Fruit fly (Drosophila melanogaster) whole organism, prepupa: ENCODE results near the gene GNBP2.

ENCODE experiments used
- Blimp-1 ChIP-seq: fragments of 200-800 bp; sonication (Bioruptor generic); optimal IDR thresholded peaks from 3 replicates; lab custom pipeline; 2017; ENCODE audit warnings: missing biosample characterization, missing genetic modification characterization, mild to moderate bottlenecking, moderate library complexity, missing genetic modification reagents
- CG10631 ChIP-seq: fragments of 200-800 bp; sonication (Bioruptor generic); optimal IDR thresholded peaks from 2 replicates; lab custom pipeline; 2016; ENCODE audit warnings: missing biosample characterization, missing genetic modification characterization
- CG10669 ChIP-seq: fragments of 200-800 bp; sonication (Bioruptor generic); optimal IDR thresholded peaks from 3 replicates; lab custom pipeline; 2018; ENCODE audit warnings: missing biosample characterization, mild to moderate bottlenecking, missing genetic modification characterization, moderate library complexity
- CG11762 ChIP-seq: fragments of 200-800 bp; sonication (Bioruptor generic); optimal IDR thresholded peaks from 3 replicates; lab custom pipeline; 2016; ENCODE audit warnings: missing biosample characterization, missing genetic modification characterization; ENCODE audit not compliant: insufficient read depth
- CG11902 ChIP-seq: fragments of 200-800 bp; sonication (Bioruptor generic); optimal IDR thresholded peaks from 3 replicates; lab custom pipeline; 2016; ENCODE audit warnings: missing biosample characterization, missing genetic modification characterization
- CG15336 ChIP-seq: fragments of 200-800 bp; sonication (Bioruptor generic); IDR thresholded peaks from 2 replicates; pipeline ENCODE4 v1.3.6; 2022; ENCODE audit warnings: missing biosample characterization, missing genetic modification characterization
- CG1621 ChIP-seq: fragments of 200-800 bp; sonication (Bioruptor generic); optimal IDR thresholded peaks from 3 replicates; lab custom pipeline; 2018; ENCODE audit warnings: missing biosample characterization, mild to moderate bottlenecking, missing genetic modification characterization
- CG16779 ChIP-seq: fragments of 200-800 bp; sonication (Bioruptor generic); optimal IDR thresholded peaks from 3 replicates; lab custom pipeline; 2017; ENCODE audit warnings: missing biosample characterization, mild to moderate bottlenecking, missing genetic modification characterization
- CG3032 ChIP-seq: fragments of 200-800 bp; optimal IDR thresholded peaks from 2 replicates; lab custom pipeline; 2019; ENCODE audit warnings: missing biosample characterization, mild to moderate bottlenecking, missing genetic modification characterization, moderate library complexity
- CG31627 ChIP-seq: fragments of 200-800 bp; sonication (Bioruptor generic); optimal IDR thresholded peaks from 3 replicates; lab custom pipeline; 2016; ENCODE audit warnings: missing biosample characterization, missing genetic modification characterization
- CG32006 ChIP-seq: fragments of 200-800 bp; sonication (Bioruptor generic); optimal IDR thresholded peaks from 3 replicates; lab custom pipeline; 2017; ENCODE audit warnings: missing biosample characterization, mild to moderate bottlenecking, missing genetic modification characterization
- CG34406 ChIP-seq: fragments of 200-800 bp; sonication (Bioruptor generic); optimal IDR thresholded peaks from 3 replicates; lab custom pipeline; 2016; ENCODE audit warnings: missing biosample characterization, missing genetic modification characterization
- CG3919 ChIP-seq: fragments of 200-800 bp; sonication (Bioruptor generic); optimal IDR thresholded peaks from 3 replicates; lab custom pipeline; 2016; ENCODE audit warnings: missing biosample characterization, missing genetic modification characterization
- CG6163 ChIP-seq: fragments of 200-800 bp; sonication (Bioruptor generic); IDR thresholded peaks from 3 replicates; pipeline ENCODE4 v1.3.6; 2022; ENCODE audit warnings: missing biosample characterization, missing genetic modification characterization
- CG6276 ChIP-seq: fragments of 200-800 bp; sonication (Bioruptor generic); optimal IDR thresholded peaks from 2 replicates; lab custom pipeline; 2017; ENCODE audit warnings: missing biosample characterization, mild to moderate bottlenecking, missing genetic modification characterization
- CG6792 ChIP-seq: fragments of 200-800 bp; sonication (Bioruptor generic); optimal IDR thresholded peaks from 3 replicates; lab custom pipeline; 2016; ENCODE audit warnings: missing biosample characterization, missing genetic modification characterization
- CG6808 ChIP-seq: fragments of 200-800 bp; sonication (Bioruptor generic); optimal IDR thresholded peaks from 3 replicates; lab custom pipeline; 2017; ENCODE audit warnings: missing biosample characterization, missing genetic modification characterization, mild to moderate bottlenecking, moderate library complexity, missing genetic modification reagents
- CG6854 ChIP-seq: fragments of 200-800 bp; sonication (Bioruptor generic); optimal IDR thresholded peaks from 2 replicates; lab custom pipeline; 2017; ENCODE audit warnings: missing biosample characterization, mild to moderate bottlenecking, missing genetic modification characterization
- CG7368 ChIP-seq: fragments of 200-800 bp; sonication (Bioruptor generic); optimal IDR thresholded peaks from 3 replicates; lab custom pipeline; 2016; ENCODE audit warnings: missing biosample characterization, missing genetic modification characterization
- CG8119 ChIP-seq: fragments of 200-800 bp; sonication (Bioruptor generic); IDR thresholded peaks from 3 replicates; pipeline ENCODE4 v1.3.6; 2022; ENCODE audit warnings: missing biosample characterization, missing genetic modification characterization
- CG8319 ChIP-seq: fragments of 200-800 bp; sonication (Bioruptor generic); optimal IDR thresholded peaks from 3 replicates; lab custom pipeline; 2016; ENCODE audit warnings: missing biosample characterization, missing genetic modification characterization
- CG8632 ChIP-seq: fragments of 200-800 bp; sonication (Bioruptor generic); optimal IDR thresholded peaks from 3 replicates; lab custom pipeline; 2016; ENCODE audit warnings: missing biosample characterization, missing genetic modification characterization
- CG9139 ChIP-seq: fragments of 200-800 bp; sonication (Bioruptor generic); optimal IDR thresholded peaks from 3 replicates; lab custom pipeline; 2017; ENCODE audit warnings: missing biosample characterization, mild to moderate bottlenecking, missing genetic modification characterization
- Eip75B ChIP-seq: fragments of 200-800 bp; sonication (Bioruptor generic); optimal IDR thresholded peaks from 3 replicates; lab custom pipeline; 2016; ENCODE audit warnings: missing biosample characterization, missing genetic modification characterization
- Eip78C ChIP-seq: fragments of 200-800 bp; sonication (Bioruptor generic); peaks from one replicate; lab custom pipeline; 2016; ENCODE audit warnings: missing biosample characterization, missing genetic modification characterization
- Eip93F ChIP-seq: fragments of 200-800 bp; sonication (Bioruptor generic); optimal IDR thresholded peaks from 2 replicates; lab custom pipeline; 2016; ENCODE audit warnings: missing biosample characterization, mild to moderate bottlenecking, missing genetic modification characterization
- Ets21C ChIP-seq: fragments of 200-800 bp; sonication (Bioruptor generic); optimal IDR thresholded peaks from 3 replicates; lab custom pipeline; 2016; ENCODE audit warnings: missing biosample characterization, missing genetic modification characterization
- Ets96B ChIP-seq: fragments of 200-800 bp; optimal IDR thresholded peaks from 2 replicates; lab custom pipeline; 2019; ENCODE audit warnings: missing biosample characterization, mild to moderate bottlenecking, missing genetic modification characterization, moderate library complexity
- Gug ChIP-seq: fragments of 200-800 bp; sonication (Bioruptor generic); IDR thresholded peaks from 2 replicates; pipeline ENCODE4 v1.3.6; 2022; ENCODE audit warnings: missing biosample characterization, missing genetic modification characterization
- Hr38 ChIP-seq: sonication (Bioruptor generic); optimal IDR thresholded peaks from 2 replicates; lab custom pipeline; 2016; ENCODE audit warnings: missing biosample characterization, missing genetic modification characterization
- Hr39 ChIP-seq: fragments of 200-800 bp; sonication (Bioruptor generic); optimal IDR thresholded peaks from 2 replicates; lab custom pipeline; 2016; ENCODE audit warnings: missing biosample characterization, missing genetic modification characterization
- Hr4 ChIP-seq: fragments of 200-800 bp; sonication (Bioruptor generic); optimal IDR thresholded peaks from 3 replicates; lab custom pipeline; 2016; ENCODE audit warnings: missing biosample characterization, missing genetic modification characterization
- Lpt ChIP-seq: fragments of 200-800 bp; sonication (Bioruptor generic); optimal IDR thresholded peaks from 3 replicates; lab custom pipeline; 2016; ENCODE audit warnings: missing biosample characterization, missing genetic modification characterization
- Met ChIP-seq: fragments of 200-800 bp; sonication (Bioruptor generic); optimal IDR thresholded peaks from 3 replicates; lab custom pipeline; 2016; ENCODE audit warnings: missing biosample characterization, missing genetic modification characterization
- Sox15 ChIP-seq: fragments of 200-800 bp; sonication (Bioruptor generic); optimal IDR thresholded peaks from 3 replicates; lab custom pipeline; 2016; ENCODE audit warnings: missing biosample characterization, missing genetic modification characterization
- achi ChIP-seq: fragments of 200-800 bp; sonication (Bioruptor generic); optimal IDR thresholded peaks from 3 replicates; lab custom pipeline; 2016; ENCODE audit warnings: missing biosample characterization, missing genetic modification characterization
- acj6 ChIP-seq: fragments of 200-800 bp; sonication (Bioruptor generic); optimal IDR thresholded peaks from 3 replicates; lab custom pipeline; 2016; ENCODE audit warnings: missing biosample characterization, missing genetic modification characterization
- cyc ChIP-seq: fragments of 200-800 bp; sonication (Bioruptor generic); optimal IDR thresholded peaks from 3 replicates; lab custom pipeline; 2016; ENCODE audit warnings: missing biosample characterization, missing genetic modification characterization
- dac ChIP-seq: fragments of 200-800 bp; sonication (Bioruptor generic); optimal IDR thresholded peaks from 2 replicates; lab custom pipeline; 2017; ENCODE audit warnings: missing biosample characterization, mild to moderate bottlenecking, missing genetic modification characterization
- dsx ChIP-seq: fragments of 200-800 bp; optimal IDR thresholded peaks from 3 replicates; lab custom pipeline; 2019; ENCODE audit warnings: missing biosample characterization, mild to moderate bottlenecking, missing genetic modification characterization, moderate library complexity; ENCODE audit not compliant: poor library complexity, severe bottlenecking
- eg ChIP-seq: fragments of 200-800 bp; sonication (Bioruptor generic); IDR thresholded peaks from 3 replicates; pipeline ENCODE4 v1.3.6; 2022; ENCODE audit warnings: missing biosample characterization, missing genetic modification characterization
- esn ChIP-seq: fragments of 200-800 bp; sonication (Bioruptor generic); optimal IDR thresholded peaks from 2 replicates; lab custom pipeline; 2016; ENCODE audit warnings: missing biosample characterization, mild to moderate bottlenecking, missing genetic modification characterization, moderate library complexity
- fd59A ChIP-seq: fragments of 200-800 bp; sonication (Bioruptor generic); optimal IDR thresholded peaks from 2 replicates; lab custom pipeline; 2017; ENCODE audit warnings: missing biosample characterization, mild to moderate bottlenecking, missing genetic modification characterization, missing genetic modification reagents
- fd85E ChIP-seq: fragments of 200-800 bp; sonication (Bioruptor generic); optimal IDR thresholded peaks from 3 replicates; lab custom pipeline; 2016; ENCODE audit warnings: missing biosample characterization, missing genetic modification characterization
- fkh ChIP-seq: fragments of 200-800 bp; sonication (Bioruptor generic); optimal IDR thresholded peaks from 3 replicates; lab custom pipeline; 2017; ENCODE audit warnings: missing biosample characterization, mild to moderate bottlenecking, missing genetic modification characterization, moderate library complexity
- lz ChIP-seq: fragments of 200-800 bp; sonication (Bioruptor generic); optimal IDR thresholded peaks from 3 replicates; lab custom pipeline; 2016; ENCODE audit warnings: missing biosample characterization, missing genetic modification characterization
- pdm3 ChIP-seq: fragments of 200-800 bp; sonication (Bioruptor generic); optimal IDR thresholded peaks from 3 replicates; lab custom pipeline; 2016; ENCODE audit warnings: missing biosample characterization, missing genetic modification characterization
- salr ChIP-seq, 2 experiments: fragments of 200-800 bp; sonication (Bioruptor generic); optimal IDR thresholded peaks; 3 replicates each; lab custom pipeline; 2016 to 2018; ENCODE audit warnings: missing biosample characterization in 2 of 2, missing genetic modification characterization in 2 of 2, mild to moderate bottlenecking in 1 of 2
- spab ChIP-seq: fragments of 200-800 bp; sonication (Bioruptor generic); optimal IDR thresholded peaks from 2 replicates; lab custom pipeline; 2017; ENCODE audit warnings: missing biosample characterization, mild to moderate bottlenecking, missing genetic modification characterization, missing genetic modification reagents
- ss ChIP-seq, 2 experiments: fragments of 200-800 bp; sonication (Bioruptor generic); optimal IDR thresholded peaks; 2 replicates in 1 of 2; 3 replicates in 1 of 2; lab custom pipeline; 2017 to 2018; ENCODE audit warnings: mild to moderate bottlenecking in 2 of 2, missing biosample characterization in 2 of 2, missing genetic modification characterization in 2 of 2, moderate library complexity in 1 of 2
- topi ChIP-seq: fragments of 200-800 bp; sonication (Bioruptor generic); optimal IDR thresholded peaks from 3 replicates; lab custom pipeline; 2016; ENCODE audit warnings: missing biosample characterization, missing genetic modification characterization
- vri ChIP-seq: fragments of 200-800 bp; sonication (Bioruptor generic); optimal IDR thresholded peaks from 3 replicates; lab custom pipeline; 2016; ENCODE audit warnings: missing biosample characterization, mild to moderate bottlenecking, missing genetic modification characterization

The GNBP2 gene

dm6 chr3L:18672203-18672602 lies 3.0 kb downstream of the GNBP2 start:
- TF ChIP-seq CG6163 (GFP tag; lab: Robert Waterston, UW) = peak; percentile 35; the same call in 2 of the 3 replicates
- TF ChIP-seq acj6 (GFP tag; lab: Kevin White, UChicago) = no peak
- no peak for TF ChIP-seq CG1621 (tag; lab: Kevin White, UChicago)
- peak; percentile 24 for TF ChIP-seq CG8632 (GFP tag; lab: Kevin White, UChicago)
- no peak for TF ChIP-seq Hr4 (GFP tag; lab: Kevin White, UChicago)
- TF ChIP-seq cyc = peak; percentile 34
- TF ChIP-seq CG3032 = peak; percentile 21
- TF ChIP-seq Ets21C (GFP tag; lab: Kevin White, UChicago) = no peak
- TF ChIP-seq CG11762 = no peak
- no peak for TF ChIP-seq Met
- TF ChIP-seq Eip75B (GFP tag; lab: Kevin White, UChicago) = peak; percentile 63
- TF ChIP-seq topi (GFP tag; lab: Kevin White, UChicago) = peak; percentile 35
- no peak for TF ChIP-seq CG34406
- 0 out of 3 replicates have a peak, but pooled peaks have one; percentile 23 for TF ChIP-seq CG8119 (GFP tag; lab: Robert Waterston, UW)
- TF ChIP-seq spab (GFP tag; lab: Kevin White, UChicago) = no peak
- no peak for TF ChIP-seq fkh
- peak; percentile 48 for TF ChIP-seq CG3919
- no peak for TF ChIP-seq salr (GFP tag; optimal IDR thresholded peaks at IDR 0.05; lab: Kevin White, UChicago)
- TF ChIP-seq CG6854 (GFP tag; lab: Kevin White, UChicago) = no peak
- TF ChIP-seq esn (GFP tag; lab: Kevin White, UChicago) = peak; percentile 57
- no peak for TF ChIP-seq ss (GFP tag; optimal IDR thresholded peaks at IDR 0.05; lab: Kevin White, UChicago)
- peak; percentile 80 for TF ChIP-seq achi (GFP tag; lab: Kevin White, UChicago)
- no peak for TF ChIP-seq pdm3 (GFP tag; lab: Kevin White, UChicago)
- TF ChIP-seq Eip93F = no peak
- TF ChIP-seq CG10631 (GFP tag; lab: Kevin White, UChicago) = no peak
- TF ChIP-seq fd85E (GFP tag; lab: Kevin White, UChicago) = no peak
- TF ChIP-seq CG10669 (GFP tag; lab: Kevin White, UChicago) = no peak
- TF ChIP-seq dac = no peak
- TF ChIP-seq lz = peak; percentile 61
- TF ChIP-seq dsx (GFP tag; lab: Kevin White, UChicago) = peak; percentile 37
- peak; percentile 35 for TF ChIP-seq CG31627 (GFP tag; lab: Kevin White, UChicago)
- TF ChIP-seq eg = no peak
- peak; percentile 48 for TF ChIP-seq CG6792
- no peak for TF ChIP-seq CG8319 (GFP tag; lab: Kevin White, UChicago)
- no peak for TF ChIP-seq Hr39 (GFP tag; lab: Kevin White, UChicago)
- TF ChIP-seq Gug = no peak
- no peak for TF ChIP-seq Blimp-1 (GFP tag; lab: Kevin White, UChicago)
- no peak for TF ChIP-seq CG7368 (GFP tag; lab: Kevin White, UChicago)
- no peak for TF ChIP-seq Sox15 (GFP tag; lab: Kevin White, UChicago)
- TF ChIP-seq Lpt (GFP tag; lab: Kevin White, UChicago) = no peak
- TF ChIP-seq CG16779 (tag; lab: Kevin White, UChicago) = no peak
- no peak for TF ChIP-seq Hr38 (GFP tag; lab: Kevin White, UChicago)
- TF ChIP-seq CG9139 (GFP tag; lab: Kevin White, UChicago) = no peak
- no peak for TF ChIP-seq fd59A (GFP tag; lab: Kevin White, UChicago)
- no peak for TF ChIP-seq CG6808
- peak; percentile 10; the same call in 1 of the 2 replicates for TF ChIP-seq CG15336
- no peak for TF ChIP-seq CG11902 (GFP tag; lab: Kevin White, UChicago)
- no peak for TF ChIP-seq Ets96B (tag; lab: Kevin White, UChicago)
- no peak for TF ChIP-seq CG6276 (GFP tag; lab: Kevin White, UChicago)
- TF ChIP-seq CG32006 (GFP tag; lab: Kevin White, UChicago) = no peak
- TF ChIP-seq Eip78C (GFP tag; lab: Kevin White, UChicago) = peak; percentile 63
- TF ChIP-seq vri (GFP tag; lab: Kevin White, UChicago) = no peak
